Worm (Caenorhabditis elegans): Measurements from ENCODE around the gene F32D8.8.

Gene F32D8.8

ce11 chrV:10859775-10860174, 42.8 kb downstream of the F32D8.8 start:
- TF ChIP-seq nhr-80 (tag; optimal IDR thresholded peaks at IDR 0.05) (peak; percentile 81), madf-8 (GFP tag; conservative IDR thresholded peaks at IDR 0.05) (no peak)

- 0 out of 2 replicates have a peak, but pooled peaks have one; percentile 16 for TF ChIP-seq hmg-1.2 (GFP tag; IDR thresholded peaks at IDR 0.05)
- TF ChIP-seq unc-62 (GFP tag; optimal IDR thresholded peaks at IDR 0.05): peak; percentile 37
- TF ChIP-seq sdz-38 (tag; optimal IDR thresholded peaks at IDR 0.05): no peak
- no peak for TF ChIP-seq tlf-1 (GFP tag; optimal IDR thresholded peaks at IDR 0.05)
- no peak for TF ChIP-seq somi-1 (GFP tag; optimal IDR thresholded peaks at IDR 0.05)
- peak; percentile 18 for TF ChIP-seq nhr-80 (tag; optimal IDR thresholded peaks at IDR 0.05)
- no peak for TF ChIP-seq B0035.1 (tag; optimal IDR thresholded peaks at IDR 0.05)
Observed at ce11 chrV:10859048-10859637, 43.4 kb downstream of the F32D8.8 start.

ce11 chrV:10858340-10858739, 44.2 kb downstream of the F32D8.8 start:
- TF ChIP-seq madf-8 (GFP tag; conservative IDR thresholded peaks at IDR 0.05) (no peak), Y53G8AR.9 (GFP tag; conservative IDR thresholded peaks at IDR 0.05) (no peak), F23B12.7 (tag; optimal IDR thresholded peaks at IDR 0.05; ENCODE audit: insufficient read depth) (no peak), B0261.1 (tag; optimal IDR thresholded peaks at IDR 0.05) (no peak), tbp1 (GFP tag; optimal IDR thresholded peaks at IDR 0.05) (peak; percentile 3), egrh-3 (GFP tag; IDR thresholded peaks at IDR 0.05) (peak; percentile 66), cebp-2 (GFP tag; IDR thresholded peaks at IDR 0.05) (no peak), ztf-25 (GFP tag; IDR thresholded peaks at IDR 0.05) (no peak), lin-54 (GFP tag; optimal IDR thresholded peaks at IDR 0.05) (peak; percentile 52), ztf-22 (GFP tag; optimal IDR thresholded peaks at IDR 0.05) (peak; percentile 39), chd-7 (tag; optimal IDR thresholded peaks at IDR 0.05) (peak; percentile 80), ceh-27 (GFP tag; optimal IDR thresholded peaks at IDR 0.05) (peak; percentile 72), let-607 (tag; optimal IDR thresholded peaks at IDR 0.05) (peak in 1 of 2 experiments; percentile 21), ekl-4 (GFP tag; IDR thresholded peaks at IDR 0.05) (no peak), B0336.3 (GFP tag; IDR thresholded peaks at IDR 0.05) (0 out of 2 replicates have a peak, but pooled peaks have one; percentile 52), ztf-26 (tag; optimal IDR thresholded peaks at IDR 0.05) (peak; percentile 34), lin-26 (GFP tag; IDR thresholded peaks at IDR 0.05) (0 out of 2 replicates have a peak, but pooled peaks have one; percentile 49), K11D2.4 (GFP tag; IDR thresholded peaks at IDR 0.05) (peak; percentile 72; the same call in 1 of the 2 replicates), lin-35 (GFP tag; optimal IDR thresholded peaks at IDR 0.05) (peak in 1 of 3 experiments; percentile 19), egl-44 (GFP tag; IDR thresholded peaks at IDR 0.05) (0 out of 2 replicates have a peak, but pooled peaks have one; percentile 7), nhr-120 (GFP tag; IDR thresholded peaks at IDR 0.05) (no peak), hmg-1.2 (GFP tag; IDR thresholded peaks at IDR 0.05) (peak; percentile 50; the same call in 1 of the 2 replicates), snpc-4 (GFP tag; optimal IDR thresholded peaks at IDR 0.05) (no peak), snpc-4 (tag; optimal IDR thresholded peaks at IDR 0.05) (peak in 3 of 4 experiments; percentile 4 to 31 (median 8)), Y95B8A.8 (GFP tag; IDR thresholded peaks at IDR 0.05) (peak; percentile 63; the same call in 1 of the 2 replicates), mcd-1 (GFP tag; IDR thresholded peaks at IDR 0.05) (0 out of 2 replicates have a peak, but pooled peaks have one; percentile 30), lin-40 (tag; optimal IDR thresholded peaks at IDR 0.05) (peak; percentile 67), C06A6.2 (GFP tag; conservative IDR thresholded peaks at IDR 0.05) (peak; percentile 72), die-1 (tag; optimal IDR thresholded peaks at IDR 0.05) (no peak), let-526 (GFP tag; IDR thresholded peaks at IDR 0.05) (no peak), Y53F4B.3 (GFP tag; IDR thresholded peaks at IDR 0.05) (no peak), dpff-1 (tag; optimal IDR thresholded peaks at IDR 0.05) (no peak), atf-7 (tag; optimal IDR thresholded peaks at IDR 0.05) (peak; percentile 54), dox-1 (GFP tag; IDR thresholded peaks at IDR 0.05) (peak; percentile 63; the same call in 1 of the 2 replicates), zfh-2 (GFP tag; conservative IDR thresholded peaks at IDR 0.05) (peak; percentile 96), K12H6.12 (tag; optimal IDR thresholded peaks at IDR 0.05) (peak; percentile 86), madf-10 (tag; optimal IDR thresholded peaks at IDR 0.05) (peak; percentile 57), somi-1 (GFP tag; optimal IDR thresholded peaks at IDR 0.05) (peak; percentile 91), nhr-80 (tag; optimal IDR thresholded peaks at IDR 0.05) (peak; percentile 14), T26A5.8 (tag; optimal IDR thresholded peaks at IDR 0.05) (no peak)
